Worm (Caenorhabditis elegans): Measurements from ENCODE around the gene T06D4.1.

- no peak for TF ChIP-seq die-1 (tag; optimal IDR thresholded peaks at IDR 0.05)
- no peak for TF ChIP-seq ama-1 (optimal IDR thresholded peaks at IDR 0.05)
- no peak for TF ChIP-seq ama-1 (GFP tag; optimal IDR thresholded peaks at IDR 0.05)
- no peak for TF ChIP-seq let-607 (tag; optimal IDR thresholded peaks at IDR 0.05)
- no peak for TF ChIP-seq ceh-79 (tag; optimal IDR thresholded peaks at IDR 0.05)
- TF ChIP-seq lin-26 (GFP tag; IDR thresholded peaks at IDR 0.05): no peak
- no peak for TF ChIP-seq akir-1 (GFP tag; optimal IDR thresholded peaks at IDR 0.05)
- no peak for TF ChIP-seq F39B2.1 (GFP tag; IDR thresholded peaks at IDR 0.05)
- TF ChIP-seq hlh-12 (tag; optimal IDR thresholded peaks at IDR 0.05): no peak
These were observed 41.4 kb upstream of the T06D4.1 start, which contains the start of gene F14D2.5 for ce11 chrII:3340251-3340650.
